Worm (Caenorhabditis elegans): Measurements from ENCODE around the gene snf-7.

ce11 chrIII:13000457-13000856, 4.8 kb upstream of the snf-7 start, which contains the start of gene ZK1010.8:
- TF ChIP-seq ama-1 (optimal IDR thresholded peaks at IDR 0.05) (no peak), fkh-2 (tag; optimal IDR thresholded peaks at IDR 0.05) (no peak), unc-62 (GFP tag; optimal IDR thresholded peaks at IDR 0.05) (no peak), nhr-25 (tag; optimal IDR thresholded peaks at IDR 0.05) (no peak), ceh-9 (tag; optimal IDR thresholded peaks at IDR 0.05) (no peak), lin-15B (tag; optimal IDR thresholded peaks at IDR 0.05) (no peak), elt-1 (tag; optimal IDR thresholded peaks at IDR 0.05) (no peak), ztf-4 (tag; optimal IDR thresholded peaks at IDR 0.05) (no peak), elt-3 (tag; optimal IDR thresholded peaks at IDR 0.05) (no peak), egl-27 (tag; optimal IDR thresholded peaks at IDR 0.05) (no peak), snpc-4 (tag; optimal IDR thresholded peaks at IDR 0.05) (no peak), ceh-16 (tag; optimal IDR thresholded peaks at IDR 0.05) (no peak), jun-1 (tag; optimal IDR thresholded peaks at IDR 0.05) (no peak), nhr-67 (tag; optimal IDR thresholded peaks at IDR 0.05) (no peak)
